Worm (Caenorhabditis elegans) whole organism, L1 larva: Measurements from ENCODE around the gene heri-1.

ENCODE experiments used
- Y116A8C.19 ChIP-seq: sonication (generic microtip); optimal IDR thresholded peaks from 2 replicates; lab custom pipeline; 2016; ENCODE audit warnings: missing compliant biosample characterization, missing genetic modification characterization, borderline replicate concordance
- ces-1 ChIP-seq: fragments of 150-350 bp; optimal IDR thresholded peaks from 2 replicates; lab custom pipeline; 2014; ENCODE audit warnings: missing biosample characterization, missing genetic modification reagents, missing genetic modification characterization
- dpl-1 ChIP-seq, 3 experiments: fragments of 150-350 bp in 2 of 3; sonication (generic microtip) in 1 of 3; optimal IDR thresholded peaks; 2 replicates each; lab custom pipeline; 2014 to 2017; ENCODE audit warnings: missing biosample characterization in 3 of 3, missing genetic modification characterization in 3 of 3, missing genetic modification reagents in 3 of 3
- jun-1 ChIP-seq: fragments of 150-350 bp; optimal IDR thresholded peaks from 2 replicates; lab custom pipeline; 2014; ENCODE audit warnings: missing biosample characterization, missing genetic modification reagents, missing genetic modification characterization
- lin-13 ChIP-seq: fragments of 150-350 bp; optimal IDR thresholded peaks from 2 replicates; lab custom pipeline; 2014; ENCODE audit warnings: missing biosample characterization, missing genetic modification reagents, missing genetic modification characterization
- lin-39 ChIP-seq: fragments of 150-350 bp; optimal IDR thresholded peaks from 2 replicates; lab custom pipeline; 2014; ENCODE audit warnings: missing biosample characterization, missing genetic modification reagents, missing genetic modification characterization
- mdl-1 ChIP-seq, 2 experiments: fragments of 150-350 bp; optimal IDR thresholded peaks; 2 replicates each; lab custom pipeline; 2014 to 2017; ENCODE audit warnings: missing biosample characterization in 2 of 2, missing genetic modification characterization in 2 of 2, inconsistent platforms in 1 of 2
- rnt-1 ChIP-seq: sonication (generic microtip); optimal IDR thresholded peaks from 2 replicates; lab custom pipeline; 2016; ENCODE audit warnings: mild to moderate bottlenecking, missing genetic modification characterization, moderate library complexity, missing compliant biosample characterization
- skn-1 ChIP-seq: fragments of 150-350 bp; optimal IDR thresholded peaks from 2 replicates; lab custom pipeline; 2014; ENCODE audit warnings: missing biosample characterization, missing genetic modification characterization
- unc-62 ChIP-seq: fragments of 150-350 bp; optimal IDR thresholded peaks from 2 replicates; lab custom pipeline; 2014; ENCODE audit warnings: missing biosample characterization, missing genetic modification reagents, missing genetic modification characterization
- zag-1 ChIP-seq: fragments of 150-350 bp; optimal IDR thresholded peaks from 2 replicates; lab custom pipeline; 2014; ENCODE audit warnings: missing biosample characterization, missing genetic modification characterization

- TF ChIP-seq Y116A8C.19 (tag; lab: Kevin White, UChicago) (no peak), mdl-1 (tag; optimal IDR thresholded peaks at IDR 0.05; lab: Kevin White, UChicago) (no peak), rnt-1 (tag; lab: Kevin White, UChicago) (no peak), lin-13 (GFP tag; lab: Kevin White, UChicago) (no peak), ces-1 (GFP tag; lab: Kevin White, UChicago) (no peak), jun-1 (tag; lab: Kevin White, UChicago) (no peak), zag-1 (tag; lab: Kevin White, UChicago) (no peak), dpl-1 (GFP tag; optimal IDR thresholded peaks at IDR 0.05; lab: Kevin White, UChicago) (no peak), lin-39 (tag; lab: Kevin White, UChicago) (no peak), unc-62 (GFP tag; lab: Kevin White, UChicago) (no peak), skn-1 (tag; lab: Kevin White, UChicago) (no peak)
Measured at ce11 chrII:6123513-6123912, 10.5 kb upstream of the heri-1 start, which contains the start of gene C29H12.2.
